Fruit fly (Drosophila melanogaster): ENCODE data around the gene mura.

mura gene

dm6 chr3R:9534125-9534496 is 17.5 kb downstream of the mura start (continued):
- peak; percentile 81 for TF ChIP-seq Sox15 (GFP tag; optimal IDR thresholded peaks at IDR 0.05)
- peak; percentile 95 for TF ChIP-seq Hr4 (GFP tag; optimal IDR thresholded peaks at IDR 0.05)
- peak; percentile 18 for TF ChIP-seq Hr38 (GFP tag; optimal IDR thresholded peaks at IDR 0.05)
- peak; percentile 91 for TF ChIP-seq Hr39 (GFP tag; optimal IDR thresholded peaks at IDR 0.05)
- peak; percentile 81 for TF ChIP-seq CG11762 (GFP tag; optimal IDR thresholded peaks at IDR 0.05; ENCODE audit: insufficient read depth)
- no peak; the same call in none of the 3 replicates for TF ChIP-seq CG6163 (GFP tag; IDR thresholded peaks at IDR 0.05)
- peak; percentile 90 for TF ChIP-seq topi (GFP tag; optimal IDR thresholded peaks at IDR 0.05)
- peak; percentile 90 for TF ChIP-seq Sox102F (GFP tag; optimal IDR thresholded peaks at IDR 0.05)
- TF ChIP-seq CG8632 (GFP tag; optimal IDR thresholded peaks at IDR 0.05), result peak; percentile 91
- peak; percentile 92 for TF ChIP-seq CG31627 (GFP tag; optimal IDR thresholded peaks at IDR 0.05)
- TF ChIP-seq Eip75B (GFP tag; optimal IDR thresholded peaks at IDR 0.05), result peak; percentile 87
- TF ChIP-seq acj6 (GFP tag; optimal IDR thresholded peaks at IDR 0.05), result peak; percentile 92

DNA sequence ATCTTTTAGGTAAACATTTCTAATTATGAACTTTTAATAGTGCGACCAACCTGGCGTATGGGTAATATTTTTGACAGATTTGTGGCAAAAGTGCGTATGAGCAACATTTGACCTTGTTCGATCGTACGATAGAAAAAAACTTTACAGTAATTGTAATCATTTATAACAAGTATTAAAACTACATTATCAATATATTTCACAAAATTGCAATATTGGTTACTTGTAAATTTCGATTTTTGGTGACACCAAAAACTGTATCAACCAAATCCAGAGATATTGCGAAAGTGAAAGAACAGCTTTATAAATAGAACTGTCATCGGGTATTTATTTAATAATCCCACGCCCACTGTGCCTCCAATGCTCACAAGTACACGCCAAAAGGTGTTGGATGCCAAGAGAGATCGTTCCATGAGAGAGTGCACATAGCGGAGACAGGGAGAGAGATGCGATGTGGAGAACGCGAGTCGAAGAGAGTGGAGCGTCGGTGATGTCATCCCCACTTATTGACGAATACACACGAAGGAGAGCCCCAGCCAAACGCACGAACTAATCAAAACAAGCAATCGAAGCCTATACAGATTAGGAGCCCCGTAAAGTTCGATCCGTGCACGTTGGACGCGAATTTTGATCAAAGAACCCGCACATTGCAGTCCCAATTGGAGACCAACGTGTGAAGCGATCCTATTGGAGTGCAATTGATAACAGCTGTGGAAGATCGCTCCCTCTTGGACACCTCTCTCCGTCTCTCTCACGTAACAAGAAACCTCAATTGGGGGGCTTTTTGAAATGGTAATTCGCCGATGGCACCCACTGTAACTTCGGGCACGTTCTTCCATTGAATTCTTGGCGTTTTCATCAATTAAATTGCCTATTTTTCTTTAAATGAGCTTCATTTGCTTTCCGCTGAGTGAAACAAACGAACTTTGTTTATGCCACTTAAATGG is 18.2 kb downstream of the mura start:
- TF ChIP-seq Gug (GFP tag; IDR thresholded peaks at IDR 0.05) (peak; percentile 87), Ets21C (GFP tag; optimal IDR thresholded peaks at IDR 0.05) (peak; percentile 95), CG11902 (GFP tag; optimal IDR thresholded peaks at IDR 0.05) (peak; percentile 93), lz (GFP tag; optimal IDR thresholded peaks at IDR 0.05) (peak; percentile 98), CG10669 (GFP tag; optimal IDR thresholded peaks at IDR 0.05) (peak; percentile 95), cyc (GFP tag; optimal IDR thresholded peaks at IDR 0.05) (peak; percentile 94), OdsH (GFP tag; optimal IDR thresholded peaks at IDR 0.05) (peak; percentile 96), svp (GFP tag) (peak; percentile 99), CG8119 (GFP tag; IDR thresholded peaks at IDR 0.05) (peak; percentile 95), CG31627 (GFP tag; optimal IDR thresholded peaks at IDR 0.05) (peak; percentile 96), pdm3 (GFP tag; optimal IDR thresholded peaks at IDR 0.05) (peak; percentile 97), CG6808 (GFP tag; optimal IDR thresholded peaks at IDR 0.05) (peak; percentile 97), CG34406 (GFP tag; optimal IDR thresholded peaks at IDR 0.05) (peak; percentile 96), CG6276 (GFP tag; optimal IDR thresholded peaks at IDR 0.05) (peak; percentile 99), esn (GFP tag; optimal IDR thresholded peaks at IDR 0.05) (peak; percentile 99), topi (GFP tag; optimal IDR thresholded peaks at IDR 0.05) (peak; percentile 98), spab (GFP tag; optimal IDR thresholded peaks at IDR 0.05) (peak; percentile 98), Met (GFP tag; optimal IDR thresholded peaks at IDR 0.05) (peak; percentile 98), Ets96B (tag; optimal IDR thresholded peaks at IDR 0.05) (peak; percentile 95), Lpt (GFP tag; optimal IDR thresholded peaks at IDR 0.05) (peak; percentile 96), CG32006 (GFP tag; optimal IDR thresholded peaks at IDR 0.05) (peak; percentile 99), CG3919 (GFP tag; optimal IDR thresholded peaks at IDR 0.05) (peak; percentile 97), CG8319 (GFP tag; optimal IDR thresholded peaks at IDR 0.05) (peak; percentile 94), net (GFP tag; optimal IDR thresholded peaks at IDR 0.05) (peak; percentile 98), Blimp-1 (GFP tag; optimal IDR thresholded peaks at IDR 0.05) (peak; percentile 92), CG1621 (tag; optimal IDR thresholded peaks at IDR 0.05) (peak; percentile 91), Sox14 (GFP tag; optimal IDR thresholded peaks at IDR 0.05) (peak; percentile 98), Eip75B (GFP tag; optimal IDR thresholded peaks at IDR 0.05) (peak; percentile 99), ss (GFP tag; optimal IDR thresholded peaks at IDR 0.05) (peak; percentile 94 to 98), Sox102F (GFP tag; optimal IDR thresholded peaks at IDR 0.05) (peak; percentile 97), CG6792 (GFP tag; optimal IDR thresholded peaks at IDR 0.05) (peak; percentile 97), Eip78C (GFP tag) (peak; percentile 100), fkh (GFP tag; optimal IDR thresholded peaks at IDR 0.05) (peak; percentile 99), vri (GFP tag; optimal IDR thresholded peaks at IDR 0.05) (peak; percentile 84), fd59A (GFP tag; optimal IDR thresholded peaks at IDR 0.05) (peak; percentile 98), eg (GFP tag; IDR thresholded peaks at IDR 0.05) (peak; percentile 89), CG11294 (GFP tag; IDR thresholded peaks at IDR 0.05) (peak; percentile 88), CG16779 (tag; optimal IDR thresholded peaks at IDR 0.05) (peak; percentile 95), Sox15 (GFP tag; optimal IDR thresholded peaks at IDR 0.05) (peak; percentile 97), CG4318 (GFP tag; optimal IDR thresholded peaks at IDR 0.05) (peak; percentile 98), Hr4 (GFP tag; optimal IDR thresholded peaks at IDR 0.05) (peak; percentile 98)
